Worm (Caenorhabditis elegans) whole organism, L2 larva: Measurements from ENCODE around the gene F35D2.6.

Experiments used
- C34F6.9 ChIP-seq: fragments of 150-350 bp; optimal IDR thresholded peaks from 2 replicates; lab custom pipeline; 2014; ENCODE audit warnings: missing biosample characterization, missing genetic modification characterization
- F13H6.1 ChIP-seq: sonication (generic microtip); optimal IDR thresholded peaks from 2 replicates; lab custom pipeline; 2016; ENCODE audit warnings: missing genetic modification characterization, missing compliant biosample characterization
- R02D3.7 ChIP-seq: fragments of 150-350 bp; optimal IDR thresholded peaks from 2 replicates; lab custom pipeline; 2014; ENCODE audit warnings: missing biosample characterization, missing genetic modification characterization
- ZK546.5 ChIP-seq: sonication (generic microtip); optimal IDR thresholded peaks from 2 replicates; lab custom pipeline; 2017; ENCODE audit warnings: missing biosample characterization, missing genetic modification characterization
- ama-1 ChIP-seq: fragments of 150-350 bp; optimal IDR thresholded peaks from 2 replicates; lab custom pipeline; 2018; ENCODE audit warnings: inconsistent platforms
- blmp-1 ChIP-seq: sonication (generic microtip); optimal IDR thresholded peaks from 2 replicates; lab custom pipeline; 2017; ENCODE audit warnings: missing genetic modification characterization, mild to moderate bottlenecking, missing compliant biosample characterization, antibody characterized with exemption, moderate library complexity; ENCODE audit not compliant: insufficient read depth
- ceh-16 ChIP-seq: fragments of 150-350 bp; optimal IDR thresholded peaks from 2 replicates; lab custom pipeline; 2014; ENCODE audit warnings: missing biosample characterization, missing genetic modification characterization
- ceh-82 ChIP-seq: fragments of 150-350 bp; optimal IDR thresholded peaks from 2 replicates; lab custom pipeline; 2014; ENCODE audit warnings: missing biosample characterization, missing genetic modification characterization
- crh-2 ChIP-seq: sonication (generic microtip); optimal IDR thresholded peaks from 2 replicates; lab custom pipeline; 2017; ENCODE audit warnings: missing biosample characterization, missing genetic modification characterization
- egl-27 ChIP-seq: sonication (generic microtip); optimal IDR thresholded peaks from 3 replicates; lab custom pipeline; 2017; ENCODE audit warnings: missing biosample characterization, missing genetic modification reagents, missing genetic modification characterization
- elt-1 ChIP-seq: fragments of 150-350 bp; optimal IDR thresholded peaks from 2 replicates; lab custom pipeline; 2014; ENCODE audit warnings: missing biosample characterization, missing genetic modification characterization
- elt-3 ChIP-seq: sonication (generic microtip); optimal IDR thresholded peaks from 2 replicates; lab custom pipeline; 2017; ENCODE audit warnings: missing biosample characterization, missing genetic modification characterization
- fos-1 ChIP-seq: fragments of 150-350 bp; optimal IDR thresholded peaks from 2 replicates; lab custom pipeline; 2014; ENCODE audit warnings: missing biosample characterization, missing genetic modification characterization
- gmeb-1 ChIP-seq: fragments of 150-350 bp; optimal IDR thresholded peaks from 2 replicates; lab custom pipeline; 2014; ENCODE audit warnings: missing biosample characterization, missing genetic modification characterization
- lin-13 ChIP-seq: fragments of 150-350 bp; optimal IDR thresholded peaks from 2 replicates; lab custom pipeline; 2014; ENCODE audit warnings: missing biosample characterization, missing genetic modification reagents, missing genetic modification characterization
- lin-39 ChIP-seq: fragments of 150-350 bp; optimal IDR thresholded peaks from 2 replicates; lab custom pipeline; 2014; ENCODE audit warnings: missing biosample characterization, missing genetic modification reagents, missing genetic modification characterization
- lsy-2 ChIP-seq, 2 experiments: fragments of 150-350 bp in 1 of 2; sonication (generic microtip) in 1 of 2; optimal IDR thresholded peaks; 2 replicates each; lab custom pipeline; 2014 to 2017; ENCODE audit warnings: missing biosample characterization in 2 of 2, missing genetic modification characterization in 2 of 2
- mab-5 ChIP-seq: fragments of 150-350 bp; optimal IDR thresholded peaks from 2 replicates; lab custom pipeline; 2014; ENCODE audit warnings: missing biosample characterization, missing genetic modification characterization
- mbf-1 ChIP-seq: sonication (generic microtip); optimal IDR thresholded peaks from 2 replicates; lab custom pipeline; 2017; ENCODE audit warnings: missing biosample characterization, missing genetic modification characterization
- mdl-1 ChIP-seq, 2 experiments: fragments of 150-350 bp in 1 of 2; sonication (generic microtip) in 1 of 2; optimal IDR thresholded peaks; 2 replicates each; lab custom pipeline; 2017; ENCODE audit warnings: missing biosample characterization in 2 of 2, missing genetic modification characterization in 2 of 2
- nhr-10 ChIP-seq: sonication (generic microtip); optimal IDR thresholded peaks from 2 replicates; lab custom pipeline; 2017; ENCODE audit warnings: missing biosample characterization, missing genetic modification characterization
- nhr-12 ChIP-seq: fragments of 150-350 bp; optimal IDR thresholded peaks from 2 replicates; lab custom pipeline; 2014; ENCODE audit warnings: missing biosample characterization, missing genetic modification characterization
- nhr-129 ChIP-seq: fragments of 150-350 bp; optimal IDR thresholded peaks from 2 replicates; lab custom pipeline; 2014; ENCODE audit warnings: missing biosample characterization, missing genetic modification characterization
- nhr-21 ChIP-seq: fragments of 150-350 bp; optimal IDR thresholded peaks from 2 replicates; lab custom pipeline; 2014; ENCODE audit warnings: missing biosample characterization, missing genetic modification characterization
- nhr-23 ChIP-seq: fragments of 150-350 bp; optimal IDR thresholded peaks from 2 replicates; lab custom pipeline; 2014; ENCODE audit warnings: missing biosample characterization, missing genetic modification reagents, missing genetic modification characterization
- nhr-237 ChIP-seq: fragments of 150-350 bp; optimal IDR thresholded peaks from 2 replicates; lab custom pipeline; 2014; ENCODE audit warnings: missing biosample characterization, missing genetic modification characterization
- nhr-25 ChIP-seq: fragments of 150-350 bp; sonication (generic microtip); optimal IDR thresholded peaks from 3 replicates; lab custom pipeline; 2014; ENCODE audit warnings: missing biosample characterization, missing genetic modification characterization
- nhr-6 ChIP-seq: fragments of 150-350 bp; optimal IDR thresholded peaks from 2 replicates; lab custom pipeline; 2014; ENCODE audit warnings: missing biosample characterization, missing genetic modification characterization
- nhr-77 ChIP-seq: fragments of 150-350 bp; optimal IDR thresholded peaks from 2 replicates; lab custom pipeline; 2014; ENCODE audit warnings: missing biosample characterization, missing genetic modification characterization
- peb-1 ChIP-seq: fragments of 150-350 bp; optimal IDR thresholded peaks from 2 replicates; lab custom pipeline; 2014; ENCODE audit warnings: missing biosample characterization, missing genetic modification characterization
- sem-4 ChIP-seq: fragments of 150-350 bp; optimal IDR thresholded peaks from 2 replicates; lab custom pipeline; 2014; ENCODE audit warnings: missing biosample characterization, missing genetic modification reagents, missing genetic modification characterization
- skn-1 ChIP-seq: sonication (generic microtip); optimal IDR thresholded peaks from 2 replicates; lab custom pipeline; 2017; ENCODE audit warnings: missing biosample characterization, missing genetic modification characterization
- sma-3 ChIP-seq: sonication (generic microtip); optimal IDR thresholded peaks from 2 replicates; lab custom pipeline; 2016; ENCODE audit warnings: missing genetic modification reagents, missing genetic modification characterization, missing compliant biosample characterization
- sma-9 ChIP-seq, 2 experiments: fragments of 150-350 bp in 1 of 2; sonication (generic microtip) in 1 of 2; optimal IDR thresholded peaks; 2 replicates each; lab custom pipeline; 2014 to 2016; ENCODE audit warnings: missing genetic modification characterization in 2 of 2, mild to moderate bottlenecking in 1 of 2, missing biosample characterization in 1 of 2, missing compliant biosample characterization in 1 of 2, missing genetic modification reagents in 1 of 2, moderate library complexity in 1 of 2
- unc-55 ChIP-seq: fragments of 150-350 bp; sonication (generic microtip); optimal IDR thresholded peaks from 3 replicates; lab custom pipeline; 2014; ENCODE audit warnings: missing biosample characterization, missing genetic modification reagents, missing genetic modification characterization
- zag-1 ChIP-seq: fragments of 150-350 bp; optimal IDR thresholded peaks from 2 replicates; lab custom pipeline; 2014; ENCODE audit warnings: missing biosample characterization, missing genetic modification characterization
- ztf-1 ChIP-seq: fragments of 200-800 bp; sonication (Bioruptor generic); conservative IDR thresholded peaks from 2 replicates; pipeline ENCODE4 v1.3.6; 2022; ENCODE audit warnings: missing genetic modification characterization, missing compliant biosample characterization
- ztf-11 ChIP-seq: sonication (generic microtip); optimal IDR thresholded peaks from 2 replicates; lab custom pipeline; 2017; ENCODE audit warnings: missing biosample characterization, missing genetic modification characterization

Gene F35D2.6

DNA sequence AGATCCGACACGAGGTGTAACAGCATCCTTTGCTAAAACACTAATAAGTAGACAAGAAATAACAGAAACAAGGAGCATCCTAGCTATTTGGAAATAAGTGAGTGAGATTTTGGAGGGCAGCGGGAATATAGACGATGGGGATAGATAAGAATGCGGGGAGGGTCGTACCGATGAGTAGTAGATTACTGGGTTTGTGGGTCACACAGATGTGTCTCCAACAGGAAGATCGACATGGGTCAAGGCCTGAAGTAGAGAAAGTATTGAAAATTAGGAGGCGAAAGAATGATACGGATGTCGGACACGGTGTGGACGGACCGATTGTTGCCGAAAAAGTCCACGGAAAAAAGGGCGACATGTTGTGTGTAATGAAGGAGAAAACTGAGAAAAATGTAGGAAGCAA lies 43.1 kb upstream of the F35D2.6 start, which contains the start of gene wrt-10:
Gene wrt-10 (minus strand): TSS at position 195 of the 400 bp plus-strand sequence.
- TF ChIP-seq elt-1 (tag; lab: Kevin White, UChicago), result peak; percentile 53
- TF ChIP-seq F13H6.1 (tag; lab: Kevin White, UChicago), result no peak
- TF ChIP-seq sma-9 (GFP tag; optimal IDR thresholded peaks at IDR 0.05; lab: Kevin White, UChicago), result peak; percentile 23
- no peak for TF ChIP-seq sma-9 (tag; optimal IDR thresholded peaks at IDR 0.05; lab: Kevin White, UChicago)
- peak; percentile 44 for TF ChIP-seq ceh-16 (tag; lab: Kevin White, UChicago)

DNA sequence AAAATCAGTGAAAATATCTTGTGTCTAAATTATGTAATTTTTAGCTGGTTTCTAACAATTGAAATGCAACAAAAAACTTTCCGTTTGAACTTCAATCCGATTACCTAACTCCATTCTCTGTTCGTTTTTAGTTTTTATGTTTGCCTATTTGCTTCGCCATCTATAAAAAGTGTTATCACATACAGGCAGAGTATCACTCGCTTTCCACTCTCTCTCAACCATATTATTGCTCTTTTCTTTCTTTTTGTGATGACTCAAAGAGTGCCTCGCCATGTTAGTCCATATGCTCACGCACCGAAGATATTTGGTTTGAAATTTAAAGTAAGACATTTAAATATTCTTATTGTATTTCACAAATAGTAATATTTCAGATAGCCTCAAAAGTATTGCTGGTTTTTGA lies 42.6 kb upstream of the F35D2.6 start, which contains the start of gene ZK1290.13:
Gene ZK1290.13 (plus strand): TSS at position 73 of the 400 bp plus-strand sequence.
- no peak for TF ChIP-seq ztf-1
- no peak for TF ChIP-seq zag-1 (tag; lab: Kevin White, UChicago)
- peak; percentile 14 for TF ChIP-seq crh-2
- TF ChIP-seq ceh-82, result no peak
- no peak for TF ChIP-seq lin-39 (tag; lab: Kevin White, UChicago)
- TF ChIP-seq nhr-23, result no peak
- TF ChIP-seq fos-1 (tag; lab: Kevin White, UChicago), result peak; percentile 70
- no peak for TF ChIP-seq nhr-21 (tag; lab: Kevin White, UChicago)
- no peak for TF ChIP-seq ztf-11
- no peak for TF ChIP-seq mab-5
- no peak for TF ChIP-seq nhr-25 (tag; lab: Kevin White, UChicago)
- TF ChIP-seq nhr-77 (tag; lab: Kevin White, UChicago), result no peak
- TF ChIP-seq nhr-12 (tag; lab: Kevin White, UChicago), result no peak

DNA sequence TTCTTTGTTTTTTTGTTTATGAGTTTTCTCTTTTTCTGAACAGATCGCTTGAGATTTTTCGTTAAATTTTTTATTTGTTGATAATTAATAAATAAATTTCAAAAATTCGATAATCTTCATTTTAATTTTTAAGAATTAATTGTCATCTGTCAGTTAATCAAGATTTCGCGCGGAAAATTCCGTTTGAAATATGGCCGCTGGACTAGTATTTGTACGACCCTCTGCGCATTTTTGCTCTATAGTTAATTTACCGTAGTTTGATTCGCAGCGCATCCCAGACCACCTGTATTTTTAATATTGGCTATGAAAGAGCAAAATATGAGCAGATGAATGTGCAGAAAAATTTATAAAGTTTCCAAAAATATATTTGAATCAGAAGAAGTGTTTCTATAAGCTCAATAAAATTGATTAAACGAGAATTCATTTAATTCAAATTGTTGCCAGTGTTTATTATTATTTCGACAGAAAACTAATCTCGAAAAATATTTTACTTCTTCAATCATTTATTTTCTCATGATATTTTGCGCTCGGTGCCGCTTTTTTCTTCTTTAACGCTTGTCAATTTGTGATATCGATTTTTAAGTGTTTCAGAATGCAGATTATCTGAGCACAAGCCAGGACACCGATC lies 39.8 kb upstream of the F35D2.6 start, which contains the start of gene nfi-1:
Gene nfi-1 (plus strand): TSS at position 578 of the 628 bp plus-strand sequence.
- TF ChIP-seq sma-9 (GFP tag; optimal IDR thresholded peaks at IDR 0.05; lab: Kevin White, UChicago) (peak; percentile 62), sma-9 (tag; optimal IDR thresholded peaks at IDR 0.05; lab: Kevin White, UChicago) (no peak), sem-4 (no peak), lin-39 (tag; lab: Kevin White, UChicago) (no peak), lsy-2 (tag; optimal IDR thresholded peaks at IDR 0.05; lab: Kevin White, UChicago) (peak; percentile 3 to 95), crh-2 (peak; percentile 36), blmp-1 (tag; lab: Kevin White, UChicago) (no peak), sma-3 (GFP tag; lab: Kevin White, UChicago) (peak; percentile 18), elt-3 (no peak), mdl-1 (tag; optimal IDR thresholded peaks at IDR 0.05; lab: Kevin White, UChicago) (no peak), nhr-12 (tag; lab: Kevin White, UChicago) (no peak), mbf-1 (tag; lab: Kevin White, UChicago) (no peak), peb-1 (no peak), nhr-25 (tag; lab: Kevin White, UChicago) (no peak), nhr-129 (peak; percentile 45), C34F6.9 (peak; percentile 70), gmeb-1 (peak; percentile 27), lin-13 (GFP tag; lab: Kevin White, UChicago) (peak; percentile 32), R02D3.7 (tag; lab: Kevin White, UChicago) (no peak), skn-1 (tag; lab: Kevin White, UChicago) (no peak), unc-55 (peak; percentile 59), ama-1 (lab: Kevin White, UChicago) (no peak), egl-27 (tag; lab: Kevin White, UChicago) (no peak), nhr-10 (no peak)
- TF ChIP-seq, all 48 proteins: peak for 9

DNA sequence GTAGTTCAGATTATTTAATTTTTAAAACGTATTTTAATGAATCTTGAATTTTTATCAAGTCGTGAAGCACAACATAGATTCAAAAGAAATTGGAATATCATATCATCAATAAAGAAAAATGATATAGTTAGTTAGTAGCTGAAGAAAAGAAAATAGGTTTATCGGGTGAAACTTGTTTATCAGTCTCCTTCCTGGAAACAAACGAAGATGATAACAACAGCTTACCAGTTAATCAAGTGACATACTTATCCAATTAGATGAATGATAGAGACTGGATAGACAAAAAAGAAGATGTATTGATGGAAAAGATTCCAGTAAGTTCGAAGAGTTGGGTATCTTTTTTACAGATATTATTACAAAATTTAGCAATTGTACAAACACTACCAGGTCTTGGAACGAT lies 34.6 kb upstream of the F35D2.6 start:
- no peak for TF ChIP-seq nhr-10
- TF ChIP-seq nhr-237 (tag; lab: Kevin White, UChicago), result no peak

DNA sequence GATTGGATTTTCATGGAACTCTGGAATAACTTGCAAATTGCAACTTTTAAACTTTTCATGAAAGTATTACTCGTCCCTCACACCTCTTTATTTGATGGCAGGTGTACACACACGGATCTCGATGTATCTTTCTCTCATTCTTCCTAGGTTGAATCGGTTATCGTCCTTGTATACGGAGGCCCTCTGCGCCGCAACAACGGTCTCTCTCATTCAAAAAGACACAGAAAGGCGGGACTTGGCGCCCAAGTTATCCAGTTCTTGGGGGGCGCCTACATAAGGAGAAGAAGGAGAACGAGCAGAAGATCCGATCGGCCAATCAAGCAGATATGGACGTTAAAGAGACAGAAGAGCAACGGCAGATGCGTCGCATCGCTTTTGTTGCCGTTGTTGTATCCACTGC lies 33.7 kb upstream of the F35D2.6 start, which contains the start of gene rol-8:
Gene rol-8 (plus strand): TSS at position 301 of the 400 bp plus-strand sequence.
- TF ChIP-seq elt-3 (no peak), mbf-1 (tag; lab: Kevin White, UChicago) (no peak), nhr-6 (tag; lab: Kevin White, UChicago) (no peak), sma-3 (GFP tag; lab: Kevin White, UChicago) (no peak), ZK546.5 (no peak), nhr-12 (tag; lab: Kevin White, UChicago) (no peak)
